Worm (Caenorhabditis elegans): ENCODE results near the gene Y75B8A.39.

DNA sequence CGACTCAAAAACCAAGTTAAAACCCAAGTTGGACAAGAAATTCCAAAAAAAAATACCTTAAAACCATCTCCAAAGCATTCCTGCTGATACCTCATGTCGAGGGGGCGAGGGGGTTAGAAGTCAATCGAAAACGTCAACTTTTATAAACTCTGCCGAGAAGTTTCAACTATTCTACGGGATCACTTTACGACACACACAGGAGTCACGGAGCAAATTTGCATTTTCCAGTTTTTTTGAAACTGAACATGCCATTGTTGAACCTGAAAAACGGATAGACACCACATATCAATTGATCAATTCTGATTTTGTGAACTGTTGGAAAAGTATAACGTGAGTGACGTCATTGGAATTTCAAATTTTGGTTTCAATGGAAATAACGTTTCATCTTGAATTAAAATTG, 9.9 kb upstream of the Y75B8A.39 start, which contains the start of gene mrp-8:
- TF ChIP-seq aly-1 (tag; optimal IDR thresholded peaks at IDR 0.05), result no peak
- TF ChIP-seq ama-1 (optimal IDR thresholded peaks at IDR 0.05), result no peak
- TF ChIP-seq ceh-36 (tag; optimal IDR thresholded peaks at IDR 0.05), result no peak
- no peak for TF ChIP-seq ets-7 (tag; optimal IDR thresholded peaks at IDR 0.05)
- no peak for TF ChIP-seq B0310.2 (tag; optimal IDR thresholded peaks at IDR 0.05)
- no peak for TF ChIP-seq hnd-1 (tag; optimal IDR thresholded peaks at IDR 0.05)
- TF ChIP-seq hmg-4 (GFP tag; optimal IDR thresholded peaks at IDR 0.05), result no peak
- TF ChIP-seq hmbx-1 (tag; optimal IDR thresholded peaks at IDR 0.05), result no peak
- TF ChIP-seq tra-4 (tag; optimal IDR thresholded peaks at IDR 0.05), result no peak
- no peak for TF ChIP-seq sea-1 (GFP tag; conservative IDR thresholded peaks at IDR 0.05)
- TF ChIP-seq flt-1 (GFP tag; IDR thresholded peaks at IDR 0.05), result no peak
- no peak for TF ChIP-seq pes-1 (GFP tag; IDR thresholded peaks at IDR 0.05)
- no peak for TF ChIP-seq tbx-37 (GFP tag; conservative IDR thresholded peaks at IDR 0.05)
- no peak for TF ChIP-seq F13C5.2 (tag; optimal IDR thresholded peaks at IDR 0.05)
